Worm (Caenorhabditis elegans): Measurements from ENCODE around the gene C16C4.18.

The C16C4.18 gene

ce11 chrII:1819944-1820570, 41.1 kb downstream of the C16C4.18 start, which contains the start of gene fbxc-19 (continued):
- TF ChIP-seq mdl-1 (tag; optimal IDR thresholded peaks at IDR 0.05) (peak in 1 of 2 experiments; percentile 53), ceh-82 (tag; optimal IDR thresholded peaks at IDR 0.05) (peak; percentile 7 to 59 (median 30)), aha-1 (tag; optimal IDR thresholded peaks at IDR 0.05) (no peak), nhr-12 (tag; optimal IDR thresholded peaks at IDR 0.05) (no peak), ceh-8 (GFP tag; optimal IDR thresholded peaks at IDR 0.05) (no peak), ces-1 (GFP tag; optimal IDR thresholded peaks at IDR 0.05) (no peak), sup-37 (GFP tag; optimal IDR thresholded peaks at IDR 0.05) (no peak), skn-1 (tag; optimal IDR thresholded peaks at IDR 0.05) (peak; percentile 91), dpl-1 (GFP tag; optimal IDR thresholded peaks at IDR 0.05) (peak; percentile 56 to 61 (median 61)), aly-2 (tag; optimal IDR thresholded peaks at IDR 0.05) (no peak), ets-5 (GFP tag; IDR thresholded peaks at IDR 0.05) (no peak), dsc-1 (tag; optimal IDR thresholded peaks at IDR 0.05) (no peak), mab-9 (GFP tag; IDR thresholded peaks at IDR 0.05) (no peak), pag-3 (tag; optimal IDR thresholded peaks at IDR 0.05; ENCODE audit: borderline replicate concordance, insufficient read depth) (no peak), tlp-1 (tag; optimal IDR thresholded peaks at IDR 0.05) (peak; percentile 81), unc-30 (tag; optimal IDR thresholded peaks at IDR 0.05) (no peak), grh-1 (GFP tag; IDR thresholded peaks at IDR 0.05) (no peak), nhr-19 (GFP tag; conservative IDR thresholded peaks at IDR 0.05) (peak; percentile 37), sox-4 (tag; optimal IDR thresholded peaks at IDR 0.05) (no peak), jun-1 (tag; optimal IDR thresholded peaks at IDR 0.05) (peak; percentile 75), alr-1 (tag; optimal IDR thresholded peaks at IDR 0.05; ENCODE audit: borderline replicate concordance) (no peak), lsy-2 (tag; optimal IDR thresholded peaks at IDR 0.05) (peak; percentile 67 to 79), nhr-28 (tag; optimal IDR thresholded peaks at IDR 0.05) (no peak), nhr-71 (tag; optimal IDR thresholded peaks at IDR 0.05) (peak; percentile 72), snpc-4 (tag; optimal IDR thresholded peaks at IDR 0.05) (peak; percentile 45), mep-1 (tag; optimal IDR thresholded peaks at IDR 0.05) (peak; percentile 58), isw-1 (GFP tag; IDR thresholded peaks at IDR 0.05) (no peak), efl-3 (GFP tag; optimal IDR thresholded peaks at IDR 0.05) (no peak), snu-23 (GFP tag; optimal IDR thresholded peaks at IDR 0.05) (peak; percentile 46), elt-3 (tag; optimal IDR thresholded peaks at IDR 0.05) (peak in 3 of 6 experiments; percentile 60 to 96 (median 89)), irx-1 (tag; optimal IDR thresholded peaks at IDR 0.05) (no peak), nhr-84 (tag; optimal IDR thresholded peaks at IDR 0.05) (no peak)

- TF ChIP-seq nhr-85 (tag): no peak
Measured at ce11 chrII:1818300-1818699, 42.8 kb downstream of the C16C4.18 start, which contains the start of gene fbxb-10. Gene fbxb-10 (minus strand): TSS chrII:1818400.

DNA sequence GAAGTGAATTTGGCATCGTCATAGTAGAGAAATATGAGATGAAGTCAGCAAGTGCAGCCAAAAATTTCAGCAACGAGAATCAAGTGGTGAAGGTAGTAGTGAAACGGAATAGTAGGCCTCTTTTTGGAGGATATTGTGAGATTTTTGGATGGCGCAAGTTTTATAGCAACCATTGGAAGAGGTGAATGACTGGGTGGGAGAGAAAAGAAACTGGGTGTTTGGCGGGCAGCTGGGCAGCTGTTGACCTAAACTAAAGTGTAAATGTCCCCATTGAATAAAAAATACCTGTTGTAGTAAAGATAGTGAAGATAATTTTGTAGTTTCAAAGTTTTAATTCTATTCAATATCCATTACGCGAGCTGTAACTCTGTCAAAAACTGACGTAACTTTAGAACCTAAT, 45.1 kb downstream of the C16C4.18 start:
- TF ChIP-seq nhr-85 (tag) (no peak), ama-1 (optimal IDR thresholded peaks at IDR 0.05) (no peak), F16B12.6 (tag; optimal IDR thresholded peaks at IDR 0.05) (no peak), efl-1 (optimal IDR thresholded peaks at IDR 0.05) (no peak), efl-1 (GFP tag; optimal IDR thresholded peaks at IDR 0.05 in 1 of 2) (peak in 1 of 2 experiments; percentile 86), snu-23 (GFP tag; optimal IDR thresholded peaks at IDR 0.05) (no peak)
